Fruit fly (Drosophila melanogaster): ENCODE results near the gene cact.

DNA sequence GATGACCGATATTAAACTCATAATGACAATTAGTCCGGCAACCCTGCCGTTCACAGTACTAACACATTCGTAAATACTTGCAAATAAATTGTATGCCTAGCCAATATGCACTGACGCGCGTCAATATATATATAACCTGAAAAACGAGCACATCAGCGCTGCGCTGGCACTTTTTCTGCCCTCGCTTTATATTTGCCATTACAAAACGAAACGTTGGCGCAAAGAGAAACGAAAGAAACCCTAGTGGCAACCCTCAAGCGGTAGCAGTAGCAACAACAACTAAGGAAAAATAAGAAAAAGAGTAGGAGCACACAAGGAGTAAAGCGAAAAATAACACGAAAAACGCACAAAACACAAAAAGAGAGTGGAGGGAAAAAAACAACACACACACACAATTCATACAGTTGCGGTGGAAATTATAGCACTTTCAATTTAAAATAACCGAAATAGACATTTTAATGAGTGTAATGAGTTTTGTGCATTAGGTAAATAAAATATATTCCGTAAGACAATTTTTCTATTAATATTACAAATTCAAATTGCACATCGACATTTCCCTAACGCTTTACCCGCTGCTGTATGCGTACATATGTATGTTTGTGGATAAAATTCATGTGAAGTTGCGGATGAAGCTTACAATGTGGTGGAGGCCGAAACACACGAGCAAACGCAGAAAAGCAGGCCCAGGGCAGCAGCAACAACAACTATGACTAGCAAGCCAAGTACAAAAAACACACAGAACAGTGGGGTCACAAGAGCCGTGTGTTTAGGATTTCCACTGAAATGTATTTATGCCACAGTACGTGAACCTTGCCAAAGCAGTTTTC is 24.9 kb upstream of the cact start:
- TF ChIP-seq cnc (optimal IDR thresholded peaks at IDR 0.05) = no peak
- TF ChIP-seq ovo (GFP tag; optimal IDR thresholded peaks at IDR 0.05) = peak; percentile 82
- peak; percentile 95 for TF ChIP-seq CG11617 (GFP tag; optimal IDR thresholded peaks at IDR 0.05)
- TF ChIP-seq pad (GFP tag; optimal IDR thresholded peaks at IDR 0.05) = peak; percentile 88
- peak; percentile 78 for TF ChIP-seq kay (GFP tag; ENCODE audit: borderline replicate concordance)
- TF ChIP-seq CG7045 (GFP tag; optimal IDR thresholded peaks at IDR 0.05) = peak; percentile 96
- TF ChIP-seq bab1 (GFP tag; optimal IDR thresholded peaks at IDR 0.05) = peak; percentile 99
